Worm (Caenorhabditis elegans) whole organism, young adult: ENCODE measurements around the gene F49C5.10.

Experiments used
- D2030.7 ChIP-seq: fragments of 200-800 bp; sonication (Bioruptor generic); IDR thresholded peaks from 2 replicates; pipeline ENCODE4 v1.3.6; 2022; ENCODE audit warnings: missing genetic modification reagents, missing genetic modification characterization, missing compliant biosample characterization
- F22D6.2 ChIP-seq: sonication (generic microtip); optimal IDR thresholded peaks from 2 replicates; lab custom pipeline; 2016; ENCODE audit warnings: mild to moderate bottlenecking, missing genetic modification characterization, missing compliant biosample characterization
- F23B12.7 ChIP-seq: sonication (generic microtip); optimal IDR thresholded peaks from 2 replicates; lab custom pipeline; 2017; ENCODE audit warnings: missing genetic modification characterization, mild to moderate bottlenecking, missing compliant biosample characterization, antibody characterized with exemption, moderate library complexity; ENCODE audit not compliant: insufficient read depth
- F33H1.4 ChIP-seq: fragments of 200-800 bp; sonication (Bioruptor generic); IDR thresholded peaks from 2 replicates; pipeline ENCODE4 v1.3.6; 2022; ENCODE audit warnings: missing genetic modification reagents, missing genetic modification characterization, missing compliant biosample characterization
- K11D2.4 ChIP-seq: fragments of 200-800 bp; sonication (Bioruptor generic); IDR thresholded peaks from 2 replicates; pipeline ENCODE4 v1.3.6; 2022; ENCODE audit warnings: missing genetic modification reagents, missing genetic modification characterization, missing compliant biosample characterization
- K12H6.12 ChIP-seq: fragments of 200-800 bp; sonication (Bioruptor generic); optimal IDR thresholded peaks from 2 replicates; lab custom pipeline; 2018; ENCODE audit warnings: mild to moderate bottlenecking, missing genetic modification characterization, missing compliant biosample characterization
- Y53G8AR.9 ChIP-seq: fragments of 200-800 bp; sonication (Bioruptor generic); conservative IDR thresholded peaks from 2 replicates; pipeline ENCODE4 v1.3.6; 2022; ENCODE audit warnings: missing genetic modification reagents, missing genetic modification characterization, missing compliant biosample characterization
- Y95B8A.8 ChIP-seq: fragments of 200-800 bp; sonication (Bioruptor generic); IDR thresholded peaks from 2 replicates; pipeline ENCODE4 v1.3.6; 2022; ENCODE audit warnings: missing genetic modification reagents, missing genetic modification characterization, missing compliant biosample characterization
- akir-1 ChIP-seq: fragments of 200-800 bp; sonication (Bioruptor generic); optimal IDR thresholded peaks from 2 replicates; lab custom pipeline; 2018; ENCODE audit warnings: mild to moderate bottlenecking, missing genetic modification characterization, moderate library complexity, missing compliant biosample characterization
- ama-1 ChIP-seq, 3 experiments: fragments of 150-350 bp in 1 of 3; sonication (generic microtip) in 2 of 3; optimal IDR thresholded peaks; 2 replicates each; lab custom pipeline; 2014 to 2018; ENCODE audit warnings: missing biosample characterization in 2 of 3, missing genetic modification characterization in 2 of 3, missing genetic modification reagents in 2 of 3
- aptf-2 ChIP-seq: fragments of 200-800 bp; sonication (Bioruptor generic); conservative IDR thresholded peaks from 2 replicates; pipeline ENCODE4 v1.3.6; 2022; ENCODE audit warnings: missing genetic modification reagents, missing genetic modification characterization, missing compliant biosample characterization
- atf-7 ChIP-seq: sonication (generic microtip); optimal IDR thresholded peaks from 2 replicates; lab custom pipeline; 2017; ENCODE audit warnings: mild to moderate bottlenecking, missing genetic modification characterization, missing compliant biosample characterization
- attf-5 ChIP-seq: fragments of 200-800 bp; sonication (Bioruptor generic); optimal IDR thresholded peaks from 2 replicates; lab custom pipeline; 2018; ENCODE audit warnings: mild to moderate bottlenecking, missing genetic modification characterization, missing compliant biosample characterization
- bed-1 ChIP-seq: fragments of 200-800 bp; sonication (Bioruptor generic); IDR thresholded peaks from 2 replicates; pipeline ENCODE4 v1.3.6; 2022; ENCODE audit warnings: missing genetic modification reagents, missing genetic modification characterization, missing compliant biosample characterization
- ccch-3 ChIP-seq: fragments of 200-800 bp; sonication (Bioruptor generic); optimal IDR thresholded peaks from 2 replicates; lab custom pipeline; 2018; ENCODE audit warnings: mild to moderate bottlenecking, missing genetic modification characterization, missing compliant biosample characterization
- cebp-1 ChIP-seq, 2 experiments: fragments of 200-800 bp in 1 of 2; sonication (Bioruptor generic) in 1 of 2; sonication (generic microtip) in 1 of 2; IDR thresholded peaks in 1 of 2; optimal IDR thresholded peaks in 1 of 2; 2 replicates each; pipeline versions ENCODE4 v1.3.6 to Lab custom; 2017 to 2022; ENCODE audit warnings: missing compliant biosample characterization in 2 of 2, missing genetic modification characterization in 2 of 2, mild to moderate bottlenecking in 1 of 2, missing genetic modification reagents in 1 of 2, moderate library complexity in 1 of 2
- ceh-27 ChIP-seq: fragments of 200-800 bp; sonication (Bioruptor generic); optimal IDR thresholded peaks from 2 replicates; lab custom pipeline; 2018; ENCODE audit warnings: mild to moderate bottlenecking, missing genetic modification characterization, moderate library complexity, missing compliant biosample characterization
- die-1 ChIP-seq: sonication (generic microtip); optimal IDR thresholded peaks from 2 replicates; lab custom pipeline; 2016; ENCODE audit warnings: missing genotype, mild to moderate bottlenecking, missing genetic modification characterization, missing compliant biosample characterization
- egl-18 ChIP-seq: fragments of 200-800 bp; sonication (Bioruptor generic); IDR thresholded peaks from 2 replicates; pipeline ENCODE4 v1.3.6; 2022; ENCODE audit warnings: missing genetic modification reagents, missing genetic modification characterization, missing compliant biosample characterization
- egl-44 ChIP-seq: fragments of 200-800 bp; sonication (Bioruptor generic); IDR thresholded peaks from 2 replicates; pipeline ENCODE4 v1.3.6; 2022; ENCODE audit warnings: missing genetic modification reagents, missing genetic modification characterization, missing compliant biosample characterization
- fkh-3 ChIP-seq: sonication (generic microtip); optimal IDR thresholded peaks from 2 replicates; lab custom pipeline; 2016; ENCODE audit warnings: mild to moderate bottlenecking, missing genetic modification characterization, missing compliant biosample characterization
- gei-17 ChIP-seq: fragments of 200-800 bp; sonication (Bioruptor generic); optimal IDR thresholded peaks from 2 replicates; lab custom pipeline; 2018; ENCODE audit warnings: mild to moderate bottlenecking, missing genetic modification characterization, missing compliant biosample characterization
- hrde-1 ChIP-seq: sonication (generic microtip); optimal IDR thresholded peaks from 2 replicates; lab custom pipeline; 2016; ENCODE audit warnings: missing genetic modification characterization, mild to moderate bottlenecking, missing compliant biosample characterization, moderate library complexity, missing genotype, missing genetic modification reagents, borderline replicate concordance
- lin-26 ChIP-seq: fragments of 200-800 bp; sonication (Bioruptor generic); IDR thresholded peaks from 2 replicates; pipeline ENCODE4 v1.3.6; 2022; ENCODE audit warnings: missing genetic modification reagents, missing genetic modification characterization, missing compliant biosample characterization
- lin-54 ChIP-seq: fragments of 200-800 bp; sonication (Bioruptor generic); optimal IDR thresholded peaks from 2 replicates; lab custom pipeline; 2018; ENCODE audit warnings: mild to moderate bottlenecking, missing genetic modification characterization, missing compliant biosample characterization
- lir-1 ChIP-seq: fragments of 200-800 bp; sonication (Bioruptor generic); conservative IDR thresholded peaks from 2 replicates; pipeline ENCODE4 v1.3.6; 2022; ENCODE audit warnings: missing genetic modification reagents, missing genetic modification characterization, missing compliant biosample characterization
- lsl-1 ChIP-seq: fragments of 200-800 bp; sonication (Bioruptor generic); optimal IDR thresholded peaks from 2 replicates; lab custom pipeline; 2018; ENCODE audit warnings: mild to moderate bottlenecking, missing genetic modification characterization, moderate library complexity, missing compliant biosample characterization
- madf-10 ChIP-seq: sonication (generic microtip); optimal IDR thresholded peaks from 2 replicates; lab custom pipeline; 2016; ENCODE audit warnings: mild to moderate bottlenecking, missing genetic modification characterization, missing compliant biosample characterization
- madf-8 ChIP-seq: fragments of 200-800 bp; sonication (Bioruptor generic); conservative IDR thresholded peaks from 2 replicates; pipeline ENCODE4 v1.3.6; 2022; ENCODE audit warnings: missing genetic modification reagents, missing genetic modification characterization, missing compliant biosample characterization
- mes-4 ChIP-seq: sonication (generic microtip); optimal IDR thresholded peaks from 2 replicates; lab custom pipeline; 2016; ENCODE audit warnings: missing genotype, missing genetic modification characterization, missing compliant biosample characterization
- nfya-2 ChIP-seq: fragments of 200-800 bp; sonication (Bioruptor generic); IDR thresholded peaks from 2 replicates; pipeline ENCODE4 v1.3.6; 2022; ENCODE audit warnings: missing genetic modification reagents, missing genetic modification characterization, missing compliant biosample characterization
- nhr-80 ChIP-seq: sonication (generic microtip); optimal IDR thresholded peaks from 2 replicates; lab custom pipeline; 2016; ENCODE audit warnings: missing genetic modification characterization, missing compliant biosample characterization
- nhr-90 ChIP-seq: sonication (generic microtip); optimal IDR thresholded peaks from 2 replicates; lab custom pipeline; 2016; ENCODE audit warnings: missing genotype, mild to moderate bottlenecking, missing genetic modification characterization, missing compliant biosample characterization
- pbrm-1 ChIP-seq: fragments of 200-800 bp; sonication (Bioruptor generic); IDR thresholded peaks from 2 replicates; pipeline ENCODE4 v1.3.6; 2022; ENCODE audit warnings: missing genetic modification reagents, missing genetic modification characterization, missing compliant biosample characterization
- repo-1 ChIP-seq: sonication (generic microtip); optimal IDR thresholded peaks from 2 replicates; lab custom pipeline; 2017; ENCODE audit warnings: mild to moderate bottlenecking, missing genetic modification characterization, missing compliant biosample characterization
- sea-2 ChIP-seq: fragments of 200-800 bp; sonication (Bioruptor generic); IDR thresholded peaks from 2 replicates; pipeline ENCODE4 v1.3.6; 2022; ENCODE audit warnings: missing genetic modification characterization, missing compliant biosample characterization
- snpc-1.3 ChIP-seq: sonication (generic microtip); optimal IDR thresholded peaks from 2 replicates; lab custom pipeline; 2017; ENCODE audit warnings: missing genetic modification characterization, mild to moderate bottlenecking, missing compliant biosample characterization, antibody characterized with exemption, moderate library complexity, missing genotype, missing genetic modification reagents; ENCODE audit not compliant: insufficient read depth
- snpc-3.4 ChIP-seq: sonication (generic microtip); optimal IDR thresholded peaks from 2 replicates; lab custom pipeline; 2017; ENCODE audit warnings: missing genetic modification characterization, mild to moderate bottlenecking, missing compliant biosample characterization, antibody characterized with exemption, moderate library complexity, missing genotype, missing genetic modification reagents
- tbp1 ChIP-seq: fragments of 200-800 bp; sonication (Bioruptor generic); optimal IDR thresholded peaks from 2 replicates; lab custom pipeline; 2018; ENCODE audit warnings: mild to moderate bottlenecking, missing genetic modification characterization, missing compliant biosample characterization
- zfh-2 ChIP-seq: fragments of 200-800 bp; sonication (Bioruptor generic); conservative IDR thresholded peaks from 2 replicates; pipeline ENCODE4 v1.3.6; 2022; ENCODE audit warnings: missing genetic modification reagents, missing genetic modification characterization, missing compliant biosample characterization
- ztf-18 ChIP-seq: sonication (generic microtip); optimal IDR thresholded peaks from 2 replicates; lab custom pipeline; 2016; ENCODE audit warnings: missing genotype, mild to moderate bottlenecking, missing genetic modification characterization, missing compliant biosample characterization
- ztf-22 ChIP-seq: fragments of 200-800 bp; sonication (Bioruptor generic); optimal IDR thresholded peaks from 2 replicates; lab custom pipeline; 2018; ENCODE audit warnings: mild to moderate bottlenecking, missing genetic modification characterization, moderate library complexity, missing compliant biosample characterization

The F49C5.10 gene

DNA sequence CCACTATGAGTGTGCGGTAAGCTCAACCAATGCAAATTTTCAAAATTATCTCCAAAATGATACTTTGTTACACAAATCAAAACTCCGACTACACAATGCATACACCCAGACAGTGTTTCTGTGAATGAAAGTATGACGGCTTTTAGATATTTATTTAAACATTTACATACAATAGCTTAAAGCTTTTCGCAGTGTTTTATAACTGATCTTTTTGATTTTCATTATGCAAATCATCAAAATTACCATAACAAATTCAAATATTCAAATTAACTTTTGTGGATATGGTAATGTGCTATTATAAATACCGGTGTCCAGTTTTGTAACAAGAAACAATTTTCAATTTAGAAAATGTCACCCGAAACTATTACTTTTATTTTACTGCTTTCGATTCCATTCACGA, at the start of gene F49C5.10, which contains the start of gene F49C5.5:
Gene F49C5.10 (plus strand): TSS at position 344 of the 400 bp plus-strand sequence.
Gene F49C5.5 (minus strand): TSS at position 101 of the 400 bp plus-strand sequence.
- TF ChIP-seq K12H6.12 (no peak), lin-26 (GFP tag; lab: Robert Waterston, UW) (no peak), hrde-1 (no peak), pbrm-1 (GFP tag; lab: Robert Waterston, UW) (no peak), snpc-3.4 (no peak), egl-44 (GFP tag; lab: Robert Waterston, UW) (no peak), K11D2.4 (GFP tag; lab: Robert Waterston, UW) (no peak), ztf-18 (no peak), fkh-3 (tag; lab: Kevin White, UChicago) (no peak), D2030.7 (no peak), atf-7 (tag; lab: Kevin White, UChicago) (no peak), tbp1 (GFP tag; lab: Kevin White, UChicago) (no peak), lsl-1 (GFP tag; lab: Kevin White, UChicago) (no peak), lir-1 (GFP tag; lab: Robert Waterston, UW) (no peak)

ce11 chrII:12496981-12497380, 49.6 kb upstream of the F49C5.10 start, which contains the start of gene T21B4.3:
Gene T21B4.3 (minus strand): TSS chrII:12497081.
- TF ChIP-seq Y53G8AR.9 (GFP tag; lab: Robert Waterston, UW) (no peak), nhr-90 (tag; lab: Kevin White, UChicago) (no peak), ama-1 (optimal IDR thresholded peaks at IDR 0.05; lab: Kevin White, UChicago) (no peak), ama-1 (GFP tag; optimal IDR thresholded peaks at IDR 0.05; lab: Kevin White, UChicago) (no peak), die-1 (tag; lab: Kevin White, UChicago) (no peak), D2030.7 (no peak), aptf-2 (GFP tag; lab: Robert Waterston, UW) (no peak)

DNA sequence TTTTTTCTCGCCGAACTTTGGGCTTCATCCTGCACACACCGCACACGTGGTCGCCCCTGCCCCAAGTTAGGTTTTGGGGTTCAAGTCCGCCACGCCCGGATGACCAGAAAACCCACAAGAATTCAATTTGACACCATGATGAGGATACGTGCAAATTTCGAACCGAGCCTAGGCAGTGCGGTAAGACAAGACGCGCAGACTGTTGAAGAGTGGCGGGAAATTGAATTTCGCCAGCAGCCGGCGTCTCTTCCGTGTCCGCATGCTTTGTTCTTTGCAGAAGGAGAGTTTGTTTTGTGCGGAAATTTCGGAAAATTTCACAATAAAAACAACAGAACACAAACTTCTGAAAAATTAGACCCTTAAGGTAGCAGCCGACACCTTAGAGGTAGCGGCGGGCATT, 46.6 kb upstream of the F49C5.10 start:
- TF ChIP-seq akir-1 (no peak), zfh-2 (peak; percentile 42; the same call in 1 of the 2 replicates), sea-2 (GFP tag; lab: Robert Waterston, UW) (no peak)

- no peak for TF ChIP-seq madf-8 (GFP tag; lab: Robert Waterston, UW)
- TF ChIP-seq ztf-22 (GFP tag; lab: Kevin White, UChicago), result no peak
- TF ChIP-seq repo-1, result no peak
- TF ChIP-seq D2030.7, result no peak
- no peak for TF ChIP-seq mes-4
- TF ChIP-seq bed-1 (GFP tag; lab: Robert Waterston, UW), result no peak
- no peak for TF ChIP-seq F23B12.7 (tag; lab: Kevin White, UChicago)
- no peak for TF ChIP-seq K12H6.12
- TF ChIP-seq Y95B8A.8, result no peak
- no peak for TF ChIP-seq akir-1
- TF ChIP-seq nhr-80 (tag; lab: Kevin White, UChicago), result no peak
These were observed 43.8 kb upstream of the F49C5.10 start, which contains the start of gene ador-1 for ce11 chrII:12502784-12503183. Gene ador-1 (minus strand): TSS chrII:12502884.

- no peak for TF ChIP-seq F22D6.2
- TF ChIP-seq attf-5 (GFP tag; lab: Kevin White, UChicago), result no peak
- TF ChIP-seq lin-26 (GFP tag; lab: Robert Waterston, UW), result no peak
- TF ChIP-seq gei-17 (GFP tag; lab: Kevin White, UChicago), result no peak
- TF ChIP-seq cebp-1 (GFP tag; IDR thresholded peaks at IDR 0.05; lab: Robert Waterston, UW), result no peak
- no peak for TF ChIP-seq cebp-1 (tag; optimal IDR thresholded peaks at IDR 0.05; lab: Kevin White, UChicago)
- no peak for TF ChIP-seq sea-2 (GFP tag; lab: Robert Waterston, UW)
- no peak for TF ChIP-seq ccch-3 (GFP tag; lab: Kevin White, UChicago)
- TF ChIP-seq lin-54 (GFP tag; lab: Kevin White, UChicago), result no peak
- TF ChIP-seq ceh-27, result no peak
- no peak for TF ChIP-seq snpc-1.3
- no peak for TF ChIP-seq nfya-2 (GFP tag; lab: Robert Waterston, UW)
- no peak for TF ChIP-seq egl-18 (GFP tag; lab: Robert Waterston, UW)
- TF ChIP-seq F33H1.4 (GFP tag; lab: Robert Waterston, UW), result no peak
- TF ChIP-seq madf-10, result no peak
These were observed 40.0 kb upstream of the F49C5.10 start for ce11 chrII:12506511-12506910.
